Worm (Caenorhabditis elegans) whole organism, L4 larva: ENCODE results near the gene nmad-1.

ENCODE experiments used
- ama-1 ChIP-seq: fragments of 150-350 bp; optimal IDR thresholded peaks from 2 replicates; lab custom pipeline; 2014; ENCODE audit warnings: inconsistent platforms, mixed read lengths
- ceh-28 ChIP-seq: fragments of 150-350 bp; optimal IDR thresholded peaks from 2 replicates; lab custom pipeline; 2014; ENCODE audit warnings: missing biosample characterization, missing genetic modification reagents, missing genetic modification characterization
- dpl-1 ChIP-seq: fragments of 150-350 bp; optimal IDR thresholded peaks from 2 replicates; lab custom pipeline; 2014; ENCODE audit warnings: missing biosample characterization, missing genetic modification reagents, missing genetic modification characterization
- hlh-11 ChIP-seq: fragments of 200-800 bp; sonication (Bioruptor generic); optimal IDR thresholded peaks from 2 replicates; lab custom pipeline; 2018; ENCODE audit warnings: mild to moderate bottlenecking, missing genetic modification characterization, missing compliant biosample characterization
- lim-7 ChIP-seq: fragments of 200-800 bp; sonication (Bioruptor generic); IDR thresholded peaks from 2 replicates; pipeline ENCODE4 v1.3.6; 2022; ENCODE audit warnings: missing genetic modification characterization, missing compliant biosample characterization
- mep-1 ChIP-seq: fragments of 150-350 bp; sonication (generic microtip); optimal IDR thresholded peaks from 3 replicates; lab custom pipeline; 2014; ENCODE audit warnings: missing biosample characterization, missing genetic modification characterization
- nhr-11 ChIP-seq: fragments of 150-350 bp; optimal IDR thresholded peaks from 2 replicates; lab custom pipeline; 2014; ENCODE audit warnings: missing biosample characterization, missing genetic modification characterization
- nhr-111 ChIP-seq: fragments of 200-800 bp; sonication (Bioruptor generic); optimal IDR thresholded peaks from 2 replicates; lab custom pipeline; 2018; ENCODE audit warnings: mild to moderate bottlenecking, missing genetic modification characterization, missing compliant biosample characterization
- nhr-28 ChIP-seq: fragments of 150-350 bp; optimal IDR thresholded peaks from 2 replicates; lab custom pipeline; 2014; ENCODE audit warnings: missing biosample characterization, missing genetic modification characterization
- nhr-77 ChIP-seq: fragments of 150-350 bp; optimal IDR thresholded peaks from 2 replicates; lab custom pipeline; 2014; ENCODE audit warnings: missing biosample characterization, missing genetic modification characterization
- pqm-1 ChIP-seq: sonication (generic microtip); optimal IDR thresholded peaks from 2 replicates; lab custom pipeline; 2017; ENCODE audit warnings: missing biosample characterization, missing genetic modification characterization
- skn-1 ChIP-seq: fragments of 150-350 bp; optimal IDR thresholded peaks from 2 replicates; lab custom pipeline; 2014; ENCODE audit warnings: missing biosample characterization, missing genetic modification characterization
- unc-62 ChIP-seq, 3 experiments: fragments of 150-350 bp in 1 of 3; sonication (generic microtip); optimal IDR thresholded peaks in 2 of 3; peaks in 1 of 3; 1 replicate in 1 of 3; 2 replicates in 2 of 3; lab custom pipeline; 2014 to 2017; ENCODE audit warnings: missing biosample characterization in 3 of 3, missing genetic modification characterization in 3 of 3, missing genetic modification reagents in 3 of 3, missing genotype in 1 of 3
- zip-2 ChIP-seq: fragments of 150-350 bp; optimal IDR thresholded peaks from 2 replicates; lab custom pipeline; 2014; ENCODE audit warnings: missing biosample characterization, missing genetic modification characterization

DNA sequence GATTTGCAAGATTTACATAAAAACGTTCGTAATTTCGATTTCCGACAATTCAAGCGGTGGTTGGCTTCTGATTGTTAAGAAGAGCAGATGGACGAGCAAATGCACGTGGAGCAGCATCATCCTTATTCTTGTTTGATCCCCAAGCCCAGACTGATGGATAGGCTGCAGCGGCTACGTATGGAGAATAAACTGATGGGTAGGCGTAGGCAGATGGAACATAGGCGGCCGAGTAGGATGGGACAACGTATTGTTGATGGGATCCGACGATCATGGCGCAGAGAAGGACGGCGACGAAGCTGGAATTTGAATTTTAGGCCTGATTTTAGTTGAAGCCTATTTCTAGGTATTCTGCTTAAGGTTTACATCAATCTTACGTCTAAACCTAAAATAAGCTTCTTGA lies 13.5 kb upstream of the nmad-1 start:
- TF ChIP-seq nhr-111 (GFP tag; lab: Kevin White, UChicago), result no peak
- no peak for TF ChIP-seq skn-1 (tag; lab: Kevin White, UChicago)
- TF ChIP-seq zip-2 (tag; lab: Kevin White, UChicago), result no peak
- TF ChIP-seq mep-1, result no peak
- TF ChIP-seq unc-62 (GFP tag; optimal IDR thresholded peaks at IDR 0.05 in 1 of 2; lab: Kevin White, UChicago), result no peak
- TF ChIP-seq unc-62 (tag; optimal IDR thresholded peaks at IDR 0.05; lab: Kevin White, UChicago), result no peak
- no peak for TF ChIP-seq pqm-1 (tag; lab: Kevin White, UChicago)
- TF ChIP-seq ceh-28 (tag; lab: Kevin White, UChicago), result no peak
- no peak for TF ChIP-seq lim-7
- no peak for TF ChIP-seq nhr-28 (tag; lab: Kevin White, UChicago)
- TF ChIP-seq nhr-77 (tag; lab: Kevin White, UChicago), result no peak
- no peak for TF ChIP-seq hlh-11 (tag; lab: Kevin White, UChicago)
- TF ChIP-seq ama-1, result no peak
- no peak for TF ChIP-seq dpl-1 (GFP tag; lab: Kevin White, UChicago)
- TF ChIP-seq nhr-11, result no peak
